Fruit fly (Drosophila melanogaster) whole organism, pupa: ENCODE results near the gene CG34112.

Experiments used
- CG10348 ChIP-seq: fragments of 200-800 bp; sonication (Bioruptor generic); IDR thresholded peaks from 2 replicates; pipeline ENCODE4 v1.3.6; 2022; ENCODE audit warnings: missing biosample characterization, missing genetic modification characterization
- CG12605 ChIP-seq: fragments of 200-800 bp; sonication (Bioruptor generic); IDR thresholded peaks from 2 replicates; pipeline ENCODE4 v1.3.6; 2022; ENCODE audit warnings: missing biosample characterization, missing genetic modification characterization
- CG13204 ChIP-seq: fragments of 200-800 bp; sonication (Bioruptor generic); optimal IDR thresholded peaks from 2 replicates; lab custom pipeline; 2018; ENCODE audit warnings: missing biosample characterization, mild to moderate bottlenecking, missing genetic modification characterization, moderate library complexity
- CG14655 ChIP-seq: fragments of 200-800 bp; sonication (Bioruptor generic); optimal IDR thresholded peaks from 3 replicates; lab custom pipeline; 2017; ENCODE audit warnings: mild to moderate bottlenecking, missing biosample characterization, missing genetic modification reagents, missing genetic modification characterization
- CG15710 ChIP-seq: fragments of 200-800 bp; sonication (Bioruptor generic); optimal IDR thresholded peaks from 2 replicates; lab custom pipeline; 2018; ENCODE audit warnings: missing biosample characterization, mild to moderate bottlenecking, missing genetic modification characterization, moderate library complexity
- CG17806 ChIP-seq: fragments of 200-800 bp; sonication (Bioruptor generic); optimal IDR thresholded peaks from 2 replicates; lab custom pipeline; 2018; ENCODE audit warnings: missing biosample characterization, mild to moderate bottlenecking, missing genetic modification characterization, moderate library complexity
- CG32121 ChIP-seq: fragments of 200-800 bp; sonication (Bioruptor generic); IDR thresholded peaks from 2 replicates; pipeline ENCODE4 v1.3.6; 2022; ENCODE audit warnings: missing biosample characterization, missing genetic modification characterization
- CG34367 ChIP-seq: fragments of 200-800 bp; sonication (Bioruptor generic); optimal IDR thresholded peaks from 2 replicates; lab custom pipeline; 2018; ENCODE audit warnings: missing biosample characterization, mild to moderate bottlenecking, missing genetic modification characterization
- CG4496 ChIP-seq: fragments of 200-800 bp; sonication (Bioruptor generic); IDR thresholded peaks from 3 replicates; pipeline ENCODE4 v1.3.6; 2022; ENCODE audit warnings: missing biosample characterization, missing genetic modification characterization
- CG8159 ChIP-seq: fragments of 200-800 bp; sonication (Bioruptor generic); optimal IDR thresholded peaks from 3 replicates; lab custom pipeline; 2018; ENCODE audit warnings: missing biosample characterization, mild to moderate bottlenecking, missing genetic modification characterization, moderate library complexity
- CG8301 ChIP-seq: fragments of 200-800 bp; sonication (Bioruptor generic); optimal IDR thresholded peaks from 2 replicates; lab custom pipeline; 2018; ENCODE audit warnings: missing biosample characterization, mild to moderate bottlenecking, missing genetic modification characterization
- CG9948 ChIP-seq: fragments of 200-800 bp; sonication (Bioruptor generic); optimal IDR thresholded peaks from 2 replicates; lab custom pipeline; 2018; ENCODE audit warnings: missing biosample characterization, mild to moderate bottlenecking, missing genetic modification characterization, moderate library complexity
- D1 ChIP-seq: fragments of 200-800 bp; sonication (Bioruptor generic); optimal IDR thresholded peaks from 2 replicates; lab custom pipeline; 2018; ENCODE audit warnings: missing biosample characterization, mild to moderate bottlenecking, missing genetic modification characterization, moderate library complexity
- EcR ChIP-seq: fragments of 200-800 bp; sonication (Bioruptor generic); optimal IDR thresholded peaks from 3 replicates; lab custom pipeline; 2019; ENCODE audit warnings: missing biosample characterization, missing genetic modification characterization, mild to moderate bottlenecking, moderate library complexity, missing genetic modification reagents
- Ets98B ChIP-seq: fragments of 200-800 bp; sonication (Bioruptor generic); IDR thresholded peaks from 2 replicates; pipeline ENCODE4 v1.3.6; 2022; ENCODE audit warnings: missing biosample characterization, missing genetic modification characterization
- Pif1A ChIP-seq: fragments of 200-800 bp; sonication (Bioruptor generic); optimal IDR thresholded peaks from 3 replicates; lab custom pipeline; 2016; ENCODE audit warnings: missing biosample characterization, missing genetic modification characterization
- Pif1B ChIP-seq: fragments of 200-800 bp; sonication (Bioruptor generic); optimal IDR thresholded peaks from 3 replicates; lab custom pipeline; 2016; ENCODE audit warnings: missing biosample characterization, missing genetic modification characterization
- Snoo ChIP-seq: fragments of 200-800 bp; sonication (Bioruptor generic); optimal IDR thresholded peaks from 3 replicates; lab custom pipeline; 2017; ENCODE audit warnings: missing biosample characterization, mild to moderate bottlenecking, missing genetic modification characterization, inconsistent platforms
- fd96Ca ChIP-seq: fragments of 200-800 bp; sonication (Bioruptor generic); IDR thresholded peaks from 3 replicates; pipeline ENCODE4 v1.3.6; 2022; ENCODE audit warnings: missing biosample characterization, missing genetic modification characterization
- gl ChIP-seq: fragments of 200-800 bp; sonication (Bioruptor generic); optimal IDR thresholded peaks from 2 replicates; lab custom pipeline; 2018; ENCODE audit warnings: missing biosample characterization, mild to moderate bottlenecking, missing genetic modification characterization
- rn ChIP-seq: fragments of 200-800 bp; sonication (Bioruptor generic); IDR thresholded peaks from 2 replicates; pipeline ENCODE4 v1.3.6; 2022; ENCODE audit warnings: missing biosample characterization, missing genetic modification characterization

The CG34112 gene

dm6 chr3R:4419482-4419881, 25.4 kb upstream of the CG34112 start, which contains the start of gene CG32944:
TSS of gene CG32944 (minus strand) at chr3R:4419578.
- no peak for TF ChIP-seq EcR (GFP tag; lab: Kevin White, UChicago)
- TF ChIP-seq CG12605 (GFP tag; lab: Robert Waterston, UW), result no peak
- no peak for TF ChIP-seq CG9948 (tag; lab: Kevin White, UChicago)
- TF ChIP-seq CG8301, result no peak
- no peak for TF ChIP-seq CG14655 (GFP tag; lab: Kevin White, UChicago)
- TF ChIP-seq CG15710 (tag; lab: Kevin White, UChicago), result no peak
- TF ChIP-seq Pif1B (GFP tag; lab: Kevin White, UChicago), result no peak
- no peak for TF ChIP-seq Ets98B
- no peak for TF ChIP-seq CG13204 (GFP tag; lab: Kevin White, UChicago)
- TF ChIP-seq CG34367 (tag; lab: Kevin White, UChicago), result no peak
- no peak for TF ChIP-seq fd96Ca
- TF ChIP-seq gl (tag; lab: Kevin White, UChicago), result no peak
- no peak for TF ChIP-seq D1 (tag; lab: Kevin White, UChicago)
- TF ChIP-seq rn (GFP tag; lab: Robert Waterston, UW), result no peak
- TF ChIP-seq CG4496 (GFP tag; lab: Robert Waterston, UW), result no peak
- no peak for TF ChIP-seq CG10348 (GFP tag; lab: Robert Waterston, UW)
- TF ChIP-seq Snoo (tag; lab: Kevin White, UChicago), result no peak
- TF ChIP-seq CG32121 (GFP tag; lab: Robert Waterston, UW), result no peak

dm6 chr3R:4416138-4416537, 22.1 kb upstream of the CG34112 start, which contains the start of gene CG31528:
TSS of gene CG31528 (plus strand) at chr3R:4416438.
- TF ChIP-seq EcR (GFP tag; lab: Kevin White, UChicago) (no peak), CG8159 (tag; lab: Kevin White, UChicago) (no peak), CG14655 (GFP tag; lab: Kevin White, UChicago) (no peak), CG32121 (GFP tag; lab: Robert Waterston, UW) (no peak)

dm6 chr3R:4407325-4407724, 13.3 kb upstream of the CG34112 start:
- no peak for TF ChIP-seq CG17806
- peak; percentile 46 for TF ChIP-seq CG13204 (GFP tag; lab: Kevin White, UChicago)
- peak; percentile 96 for TF ChIP-seq EcR (GFP tag; lab: Kevin White, UChicago)
- TF ChIP-seq, all 21 proteins: peak for 2

dm6 chr3R:4403706-4404392, 9.8 kb upstream of the CG34112 start:
- TF ChIP-seq CG12605 (GFP tag; lab: Robert Waterston, UW) (no peak), rn (GFP tag; lab: Robert Waterston, UW) (no peak), D1 (tag; lab: Kevin White, UChicago) (no peak), CG15710 (tag; lab: Kevin White, UChicago) (peak; percentile 1), CG9948 (tag; lab: Kevin White, UChicago) (peak; percentile 8), CG13204 (GFP tag; lab: Kevin White, UChicago) (no peak), CG4496 (GFP tag; lab: Robert Waterston, UW) (no peak), CG8159 (tag; lab: Kevin White, UChicago) (no peak), CG10348 (GFP tag; lab: Robert Waterston, UW) (no peak), EcR (GFP tag; lab: Kevin White, UChicago) (peak; percentile 77), Pif1A (GFP tag; lab: Kevin White, UChicago) (no peak), CG8301 (peak; percentile 8), Ets98B (no peak), CG17806 (peak; percentile 10), Pif1B (GFP tag; lab: Kevin White, UChicago) (peak; percentile 15), CG34367 (tag; lab: Kevin White, UChicago) (no peak), CG14655 (GFP tag; lab: Kevin White, UChicago) (no peak), Snoo (tag; lab: Kevin White, UChicago) (no peak), fd96Ca (0 out of 3 replicates have a peak, but pooled peaks have one; percentile 30), gl (tag; lab: Kevin White, UChicago) (no peak), CG32121 (GFP tag; lab: Robert Waterston, UW) (no peak)

dm6 chr3R:4402884-4403705, 9.0 kb upstream of the CG34112 start, which contains the start of gene lost:
TSS of gene lost (plus strand) at chr3R:4403076.
- TF ChIP-seq CG4496 (GFP tag; lab: Robert Waterston, UW) (peak; percentile 54; the same call in 1 of the 3 replicates), CG14655 (GFP tag; lab: Kevin White, UChicago) (no peak), Snoo (tag; lab: Kevin White, UChicago) (peak; percentile 33), D1 (tag; lab: Kevin White, UChicago) (peak; percentile 42), Ets98B (peak; percentile 37), CG34367 (tag; lab: Kevin White, UChicago) (no peak), fd96Ca (peak; percentile 39; the same call in 1 of the 3 replicates), CG32121 (GFP tag; lab: Robert Waterston, UW) (peak; percentile 24; the same call in 1 of the 2 replicates), EcR (GFP tag; lab: Kevin White, UChicago) (no peak), Pif1A (GFP tag; lab: Kevin White, UChicago) (no peak), rn (GFP tag; lab: Robert Waterston, UW) (no peak)
